Worm (Caenorhabditis elegans): Measurements from ENCODE around the gene Y40B10A.5.

Y40B10A.5 gene

ce11 chrV:2050790-2051189, 4.9 kb upstream of the Y40B10A.5 start:
- TF ChIP-seq nhr-77 (tag; optimal IDR thresholded peaks at IDR 0.05) (no peak), peb-1 (tag; optimal IDR thresholded peaks at IDR 0.05) (no peak), nhr-129 (tag; optimal IDR thresholded peaks at IDR 0.05) (no peak), nhr-237 (tag; optimal IDR thresholded peaks at IDR 0.05) (no peak), alr-1 (tag; optimal IDR thresholded peaks at IDR 0.05) (no peak)

ce11 chrV:2050136-2050535, 4.3 kb upstream of the Y40B10A.5 start, which contains the start of gene comt-4:
comt-4 (minus strand) TSS chrV:2050185.
- no peak for TF ChIP-seq ama-1 (optimal IDR thresholded peaks at IDR 0.05)
- TF ChIP-seq sma-9 (GFP tag; optimal IDR thresholded peaks at IDR 0.05), result peak; percentile 71
- TF ChIP-seq sma-9 (tag; optimal IDR thresholded peaks at IDR 0.05), result no peak
- no peak for TF ChIP-seq lsy-2 (tag; optimal IDR thresholded peaks at IDR 0.05)
- no peak for TF ChIP-seq alr-1 (tag; optimal IDR thresholded peaks at IDR 0.05)
- TF ChIP-seq ztf-1 (GFP tag; conservative IDR thresholded peaks at IDR 0.05), result no peak
- no peak for TF ChIP-seq nhr-25 (tag; optimal IDR thresholded peaks at IDR 0.05)
- TF ChIP-seq blmp-1 (tag; optimal IDR thresholded peaks at IDR 0.05; ENCODE audit: insufficient read depth), result no peak
- peak; percentile 4 for TF ChIP-seq fos-1 (tag; optimal IDR thresholded peaks at IDR 0.05)

ce11 chrV:2035545-2035944, 10.3 kb downstream of the Y40B10A.5 start, which contains the start of gene srab-23:
srab-23 (minus strand) TSS chrV:2035645.
- no peak for TF ChIP-seq C34F6.9 (tag; optimal IDR thresholded peaks at IDR 0.05)
- TF ChIP-seq egl-27 (tag; optimal IDR thresholded peaks at IDR 0.05), result no peak
- TF ChIP-seq Y55F3AM.14 (GFP tag; optimal IDR thresholded peaks at IDR 0.05), result no peak
- TF ChIP-seq ceh-82 (tag; optimal IDR thresholded peaks at IDR 0.05), result no peak
- TF ChIP-seq fos-1 (tag; optimal IDR thresholded peaks at IDR 0.05), result no peak
- TF ChIP-seq F13H6.1 (tag; optimal IDR thresholded peaks at IDR 0.05), result no peak
- TF ChIP-seq nhr-23 (tag; optimal IDR thresholded peaks at IDR 0.05), result no peak
- TF ChIP-seq mab-5 (tag; optimal IDR thresholded peaks at IDR 0.05), result no peak
- no peak for TF ChIP-seq blmp-1 (tag; optimal IDR thresholded peaks at IDR 0.05; ENCODE audit: insufficient read depth)
- TF ChIP-seq ztf-11 (tag; optimal IDR thresholded peaks at IDR 0.05), result no peak
- no peak for TF ChIP-seq nhr-77 (tag; optimal IDR thresholded peaks at IDR 0.05)
- no peak for TF ChIP-seq lsy-2 (tag; optimal IDR thresholded peaks at IDR 0.05)
- no peak for TF ChIP-seq ZK546.5 (tag; optimal IDR thresholded peaks at IDR 0.05)
- TF ChIP-seq gmeb-1 (tag; optimal IDR thresholded peaks at IDR 0.05), result no peak
- no peak for TF ChIP-seq zag-1 (tag; optimal IDR thresholded peaks at IDR 0.05)
- TF ChIP-seq ceh-16 (tag; optimal IDR thresholded peaks at IDR 0.05), result no peak
- no peak for TF ChIP-seq sem-4 (tag; optimal IDR thresholded peaks at IDR 0.05)
- no peak for TF ChIP-seq nhr-10 (tag; optimal IDR thresholded peaks at IDR 0.05)
- TF ChIP-seq elt-3 (tag; optimal IDR thresholded peaks at IDR 0.05), result no peak

- no peak for TF ChIP-seq unc-55 (GFP tag; optimal IDR thresholded peaks at IDR 0.05)
- no peak for TF ChIP-seq snpc-4 (tag; optimal IDR thresholded peaks at IDR 0.05)
- TF ChIP-seq gmeb-1 (tag; optimal IDR thresholded peaks at IDR 0.05), result no peak
- no peak for TF ChIP-seq nhr-129 (tag; optimal IDR thresholded peaks at IDR 0.05)
- no peak for TF ChIP-seq Y55F3AM.14 (GFP tag; optimal IDR thresholded peaks at IDR 0.05)
- TF ChIP-seq blmp-1 (tag; optimal IDR thresholded peaks at IDR 0.05; ENCODE audit: insufficient read depth), result no peak
- TF ChIP-seq elt-3 (tag; optimal IDR thresholded peaks at IDR 0.05), result no peak
- no peak for TF ChIP-seq nhr-6 (tag; optimal IDR thresholded peaks at IDR 0.05)
- TF ChIP-seq ZK546.5 (tag; optimal IDR thresholded peaks at IDR 0.05), result no peak
- no peak for TF ChIP-seq nhr-77 (tag; optimal IDR thresholded peaks at IDR 0.05)
- TF ChIP-seq ztf-4 (tag; optimal IDR thresholded peaks at IDR 0.05), result no peak
- no peak for TF ChIP-seq mdl-1 (tag; optimal IDR thresholded peaks at IDR 0.05)
These were observed 14.4 kb downstream of the Y40B10A.5 start, which contains the start of gene hil-6 for ce11 chrV:2031454-2031853. hil-6 (minus strand) TSS chrV:2031554.

ce11 chrV:2030661-2031060, 15.2 kb downstream of the Y40B10A.5 start:
- no peak for TF ChIP-seq ZK546.5 (tag; optimal IDR thresholded peaks at IDR 0.05)
- no peak for TF ChIP-seq elt-1 (tag; optimal IDR thresholded peaks at IDR 0.05)
- TF ChIP-seq mbf-1 (tag; optimal IDR thresholded peaks at IDR 0.05), result no peak
- TF ChIP-seq ztf-1 (GFP tag; conservative IDR thresholded peaks at IDR 0.05), result no peak
- no peak for TF ChIP-seq gmeb-1 (tag; optimal IDR thresholded peaks at IDR 0.05)
- TF ChIP-seq nhr-23 (tag; optimal IDR thresholded peaks at IDR 0.05), result no peak
- TF ChIP-seq dmd-4 (tag; optimal IDR thresholded peaks at IDR 0.05), result no peak
- no peak for TF ChIP-seq aly-2 (tag; optimal IDR thresholded peaks at IDR 0.05)
- TF ChIP-seq crh-2 (tag; optimal IDR thresholded peaks at IDR 0.05), result no peak
- TF ChIP-seq nhr-12 (tag; optimal IDR thresholded peaks at IDR 0.05), result no peak
- TF ChIP-seq unc-62 (GFP tag; optimal IDR thresholded peaks at IDR 0.05), result no peak
- TF ChIP-seq nhr-6 (tag; optimal IDR thresholded peaks at IDR 0.05), result no peak
- no peak for TF ChIP-seq zag-1 (tag; optimal IDR thresholded peaks at IDR 0.05)
- TF ChIP-seq mdl-1 (tag; optimal IDR thresholded peaks at IDR 0.05), result no peak
- no peak for TF ChIP-seq egl-27 (tag; optimal IDR thresholded peaks at IDR 0.05)
- TF ChIP-seq R02D3.7 (tag; optimal IDR thresholded peaks at IDR 0.05), result no peak
- TF ChIP-seq ceh-16 (tag; optimal IDR thresholded peaks at IDR 0.05), result no peak
- no peak for TF ChIP-seq ztf-4 (tag; optimal IDR thresholded peaks at IDR 0.05)
- TF ChIP-seq skn-1 (tag; optimal IDR thresholded peaks at IDR 0.05), result no peak
- no peak for TF ChIP-seq lin-11 (tag; optimal IDR thresholded peaks at IDR 0.05)

Data from whole organism, L2 larva.